Fruit fly (Drosophila melanogaster) whole organism, embryonic: ENCODE measurements around the gene CG6403.

Experiments
- Abd-B ChIP-seq: fragments of 200-800 bp; sonication (Bioruptor generic); optimal IDR thresholded peaks from 2 replicates; lab custom pipeline; 2018; ENCODE audit warnings: missing biosample characterization, mild to moderate bottlenecking, missing genetic modification characterization, moderate library complexity
- Awh ChIP-seq: fragments of 200-800 bp; sonication (Bioruptor generic); IDR thresholded peaks from 2 replicates; pipeline ENCODE4, ENCODE4 v1.3.6; 2022; ENCODE audit warnings: missing biosample characterization, missing genetic modification characterization
- Blimp-1 ChIP-seq: fragments of 200-800 bp; sonication (Bioruptor generic); optimal IDR thresholded peaks from 3 replicates; lab custom pipeline; 2018; ENCODE audit warnings: missing biosample characterization, missing genetic modification characterization, mild to moderate bottlenecking, moderate library complexity, missing genetic modification reagents
- CG10209 ChIP-seq: fragments of 200-800 bp; sonication (Bioruptor generic); optimal IDR thresholded peaks from 3 replicates; lab custom pipeline; 2017; ENCODE audit warnings: missing biosample characterization, mild to moderate bottlenecking, missing genetic modification characterization, missing genetic modification reagents
- CG10979 ChIP-seq: fragments of 200-800 bp; sonication (Bioruptor generic); optimal IDR thresholded peaks from 2 replicates; lab custom pipeline; 2018; ENCODE audit warnings: missing biosample characterization, mild to moderate bottlenecking, missing genetic modification characterization, moderate library complexity
- CG11560 ChIP-seq: fragments of 200-800 bp; sonication (Bioruptor generic); IDR thresholded peaks from 3 replicates; pipeline ENCODE4 v1.3.6; 2022; ENCODE audit warnings: missing biosample characterization, missing genetic modification characterization
- CG12391 ChIP-seq: fragments of 200-800 bp; sonication (Bioruptor generic); optimal IDR thresholded peaks from 3 replicates; lab custom pipeline; 2018; ENCODE audit warnings: missing biosample characterization, mild to moderate bottlenecking, missing genetic modification characterization, moderate library complexity
- CG15601 ChIP-seq: fragments of 200-800 bp; sonication (Bioruptor generic); optimal IDR thresholded peaks from 3 replicates; lab custom pipeline; 2019; ENCODE audit warnings: missing biosample characterization, mild to moderate bottlenecking, missing genetic modification characterization, moderate library complexity
- CG1603 ChIP-seq: fragments of 200-800 bp; sonication (Bioruptor generic); optimal IDR thresholded peaks from 2 replicates; lab custom pipeline; 2019; ENCODE audit warnings: missing biosample characterization, mild to moderate bottlenecking, missing genetic modification characterization, moderate library complexity
- CG18476 ChIP-seq: fragments of 200-800 bp; sonication (Bioruptor generic); optimal IDR thresholded peaks from 2 replicates; lab custom pipeline; 2016; ENCODE audit warnings: missing biosample characterization, mild to moderate bottlenecking, missing genetic modification characterization
- CG33557 ChIP-seq: fragments of 200-800 bp; sonication (Bioruptor generic); optimal IDR thresholded peaks from 2 replicates; lab custom pipeline; 2019; ENCODE audit warnings: missing biosample characterization, mild to moderate bottlenecking, missing genetic modification characterization, moderate library complexity
- CG3838 ChIP-seq: fragments of 200-800 bp; sonication (Bioruptor generic); optimal IDR thresholded peaks from 3 replicates; lab custom pipeline; 2016; ENCODE audit warnings: missing biosample characterization, missing genetic modification characterization
- CG4617 ChIP-seq: fragments of 200-800 bp; sonication (Bioruptor generic); optimal IDR thresholded peaks from 3 replicates; lab custom pipeline; 2016; ENCODE audit warnings: missing biosample characterization, missing genetic modification characterization, borderline replicate concordance
- CG4730 ChIP-seq: fragments of 200-800 bp; sonication (Bioruptor generic); IDR thresholded peaks from 2 replicates; pipeline ENCODE4 v1.3.6; 2022; ENCODE audit warnings: missing biosample characterization, missing genetic modification characterization
- CG7745 ChIP-seq: fragments of 200-800 bp; sonication (Bioruptor generic); optimal IDR thresholded peaks from 2 replicates; lab custom pipeline; 2018; ENCODE audit warnings: missing biosample characterization, mild to moderate bottlenecking, missing genetic modification characterization, moderate library complexity
- CG8765 ChIP-seq: fragments of 200-800 bp; sonication (Bioruptor generic); IDR thresholded peaks from 2 replicates; pipeline ENCODE4 v1.3.6; 2022; ENCODE audit warnings: missing biosample characterization, missing genetic modification characterization
- Camta ChIP-seq: fragments of 200-800 bp; sonication (Bioruptor generic); optimal IDR thresholded peaks from 2 replicates; lab custom pipeline; 2016; ENCODE audit warnings: missing biosample characterization, missing genetic modification characterization
- Doc3 ChIP-seq: fragments of 200-800 bp; sonication (Bioruptor generic); IDR thresholded peaks from 3 replicates; pipeline ENCODE4 v1.3.6; 2022; ENCODE audit warnings: missing biosample characterization, missing genetic modification characterization; ENCODE audit not compliant: partially characterized antibody
- HmgD ChIP-seq: fragments of 200-800 bp; sonication (Bioruptor generic); optimal IDR thresholded peaks from 3 replicates; lab custom pipeline; 2016; ENCODE audit warnings: missing biosample characterization, missing genetic modification characterization
- Hr39 ChIP-seq: fragments of >200 bp; optimal IDR thresholded peaks from 2 replicates; lab custom pipeline; 2017
- NC2α ChIP-seq: fragments of 200-800 bp; sonication (Bioruptor generic); optimal IDR thresholded peaks from 2 replicates; lab custom pipeline; 2016; ENCODE audit warnings: missing biosample characterization, missing genetic modification characterization
- Rfx ChIP-seq: fragments of 200-800 bp; sonication (Bioruptor generic); IDR thresholded peaks from 2 replicates; pipeline ENCODE4 v1.3.6; 2022; ENCODE audit warnings: missing biosample characterization, missing genetic modification characterization
- Sin3A ChIP-seq: fragments of >200 bp; optimal IDR thresholded peaks from 2 replicates; lab custom pipeline; 2018
- Spps ChIP-seq: fragments of 200-800 bp; sonication (Bioruptor generic); optimal IDR thresholded peaks from 2 replicates; lab custom pipeline; 2018; ENCODE audit warnings: missing biosample characterization, mild to moderate bottlenecking, missing genetic modification characterization
- Sry-δ ChIP-seq: fragments of 200-800 bp; sonication (Bioruptor generic); optimal IDR thresholded peaks from 2 replicates; lab custom pipeline; 2016; ENCODE audit warnings: missing biosample characterization, missing genetic modification characterization
- ash1 ChIP-seq: fragments of 200-800 bp; sonication (Bioruptor generic); optimal IDR thresholded peaks from 2 replicates; lab custom pipeline; 2018; ENCODE audit warnings: missing biosample characterization, mild to moderate bottlenecking, missing genetic modification characterization
- bbx ChIP-seq: fragments of 200-800 bp; sonication (Bioruptor generic); IDR thresholded peaks from 2 replicates; pipeline ENCODE4 v1.3.6; 2022; ENCODE audit warnings: missing biosample characterization, missing genetic modification characterization; ENCODE audit not compliant: partially characterized antibody
- bcd ChIP-seq: fragments of 200-800 bp; sonication (Bioruptor generic); optimal IDR thresholded peaks from 2 replicates; lab custom pipeline; 2017; ENCODE audit warnings: missing biosample characterization, mild to moderate bottlenecking, missing genetic modification characterization
- crc ChIP-seq: fragments of 200-800 bp; sonication (Bioruptor generic); optimal IDR thresholded peaks from 2 replicates; lab custom pipeline; 2016; ENCODE audit warnings: missing biosample characterization, missing genetic modification characterization
- cwo ChIP-seq: fragments of 200-800 bp; sonication (Bioruptor generic); optimal IDR thresholded peaks from 3 replicates; lab custom pipeline; 2017; ENCODE audit warnings: missing biosample characterization, missing genetic modification characterization, mild to moderate bottlenecking, moderate library complexity, missing genetic modification reagents
- dmrt11E ChIP-seq: fragments of 200-800 bp; sonication (Bioruptor generic); optimal IDR thresholded peaks from 3 replicates; lab custom pipeline; 2018; ENCODE audit warnings: missing biosample characterization, mild to moderate bottlenecking, missing genetic modification characterization, moderate library complexity
- dysf ChIP-seq: fragments of 200-800 bp; sonication (Bioruptor generic); IDR thresholded peaks from 3 replicates; pipeline ENCODE4 v1.3.6; 2022; ENCODE audit warnings: missing biosample characterization, missing genetic modification characterization
- en ChIP-seq: fragments of 200-800 bp; sonication (Bioruptor generic); optimal IDR thresholded peaks from 2 replicates; lab custom pipeline; 2016; ENCODE audit warnings: missing biosample characterization, missing genetic modification characterization
- fd102C ChIP-seq: fragments of 200-800 bp; sonication (Bioruptor generic); optimal IDR thresholded peaks from 2 replicates; lab custom pipeline; 2018; ENCODE audit warnings: missing biosample characterization, mild to moderate bottlenecking, missing genetic modification characterization, moderate library complexity
- fu2 ChIP-seq: fragments of 200-800 bp; sonication (Bioruptor generic); optimal IDR thresholded peaks from 2 replicates; lab custom pipeline; 2016; ENCODE audit warnings: missing biosample characterization, missing genetic modification characterization
- gcm ChIP-seq: fragments of 200-800 bp; sonication (Bioruptor generic); optimal IDR thresholded peaks from 2 replicates; lab custom pipeline; 2019; ENCODE audit warnings: missing biosample characterization, mild to moderate bottlenecking, missing genetic modification characterization, moderate library complexity
- jing ChIP-seq: fragments of 200-800 bp; sonication (Bioruptor generic); optimal IDR thresholded peaks from 2 replicates; lab custom pipeline; 2018; ENCODE audit warnings: missing biosample characterization, mild to moderate bottlenecking, missing genetic modification characterization
- klu ChIP-seq: fragments of 200-800 bp; sonication (Bioruptor generic); IDR thresholded peaks from 2 replicates; pipeline ENCODE4 v1.3.6; 2022; ENCODE audit warnings: missing biosample characterization, missing genetic modification characterization
- lilli ChIP-seq: fragments of 200-800 bp; sonication (Bioruptor generic); optimal IDR thresholded peaks from 3 replicates; lab custom pipeline; 2016; ENCODE audit warnings: missing biosample characterization, missing genetic modification characterization
- mld ChIP-seq: fragments of 200-800 bp; sonication (Bioruptor generic); IDR thresholded peaks from 3 replicates; pipeline ENCODE4 v1.3.6; 2022; ENCODE audit warnings: missing biosample characterization, missing genetic modification characterization; ENCODE audit not compliant: partially characterized antibody
- pho ChIP-seq: fragments of 200-800 bp; sonication (Bioruptor generic); optimal IDR thresholded peaks from 2 replicates; lab custom pipeline; 2016; ENCODE audit warnings: missing biosample characterization, missing genetic modification characterization
- row ChIP-seq: fragments of 200-800 bp; sonication (Bioruptor generic); IDR thresholded peaks from 3 replicates; pipeline ENCODE4 v1.3.6; 2022; ENCODE audit warnings: missing biosample characterization, missing genetic modification characterization
- scrt ChIP-seq: fragments of 200-800 bp; sonication (Bioruptor generic); optimal IDR thresholded peaks from 2 replicates; lab custom pipeline; 2018; ENCODE audit warnings: missing biosample characterization, mild to moderate bottlenecking, missing genetic modification characterization, moderate library complexity
- sens ChIP-seq: fragments of 200-800 bp; sonication (Bioruptor generic); peaks from one replicate; lab custom pipeline; 2016; ENCODE audit warnings: missing biosample characterization, missing genetic modification characterization
- sisA ChIP-seq: fragments of 200-800 bp; sonication (Bioruptor generic); IDR thresholded peaks from 2 replicates; pipeline ENCODE4 v1.3.6; 2022; ENCODE audit warnings: missing biosample characterization, missing genetic modification characterization
- so ChIP-seq: fragments of 200-800 bp; sonication (Bioruptor generic); IDR thresholded peaks from 3 replicates; pipeline ENCODE4 v1.3.6; 2022; ENCODE audit warnings: missing biosample characterization, missing genetic modification characterization
- sob ChIP-seq: fragments of 200-800 bp; sonication (Bioruptor generic); IDR thresholded peaks from 2 replicates; pipeline ENCODE4 v1.3.6; 2022; ENCODE audit warnings: missing biosample characterization, missing genetic modification characterization
- sqz ChIP-seq: fragments of 200-800 bp; sonication (Bioruptor generic); optimal IDR thresholded peaks from 3 replicates; lab custom pipeline; 2018; ENCODE audit warnings: missing biosample characterization, mild to moderate bottlenecking, missing genetic modification characterization
- sr ChIP-seq: fragments of 200-800 bp; sonication (Bioruptor generic); IDR thresholded peaks from 3 replicates; pipeline ENCODE4 v1.3.6; 2022; ENCODE audit warnings: missing biosample characterization, missing genetic modification characterization
- tll ChIP-seq, 2 experiments: fragments of 200-800 bp in 1 of 2; fragments of >200 bp in 1 of 2; sonication (Bioruptor generic) in 1 of 2; optimal IDR thresholded peaks; 2 replicates each; lab custom pipeline; 2017 to 2019; ENCODE audit warnings: missing biosample characterization in 2 of 2, missing genetic modification characterization in 2 of 2, mild to moderate bottlenecking in 1 of 2, moderate library complexity in 1 of 2
- ttk ChIP-seq: fragments of 200-800 bp; sonication (Bioruptor generic); IDR thresholded peaks from 2 replicates; pipeline ENCODE4 v2.1.2; 2022; ENCODE audit warnings: missing biosample characterization, missing genetic modification characterization
- yki ChIP-seq: fragments of >200 bp; optimal IDR thresholded peaks from 3 replicates; lab custom pipeline; 2018

The CG6403 gene

DNA sequence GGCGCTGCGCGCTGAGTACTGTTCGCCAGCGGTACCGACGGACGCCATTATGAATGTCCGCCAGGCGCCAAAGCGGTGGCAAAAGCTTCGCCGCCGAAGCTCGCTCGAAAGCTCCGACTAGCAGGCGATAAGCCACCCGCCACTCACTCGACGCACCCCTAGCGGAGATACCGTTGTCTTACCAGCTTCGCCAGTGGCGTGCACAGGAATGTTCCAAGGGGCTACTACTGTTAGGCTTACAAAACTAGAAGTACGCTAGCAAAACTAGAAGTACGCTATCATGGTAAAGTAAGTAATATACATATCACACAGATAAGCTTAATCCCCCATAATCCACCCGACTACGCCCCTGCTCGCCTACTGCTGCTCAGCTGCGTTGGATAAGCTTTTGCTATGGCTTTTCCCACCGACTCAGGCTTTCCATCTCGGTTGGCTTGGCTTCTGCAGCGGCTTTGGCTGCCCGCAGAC is 22.0 kb downstream of the CG6403 start, which contains the start of gene amon (continued):
- peak; percentile 98 for TF ChIP-seq Awh (GFP tag; lab: Robert Waterston, UW)
- no peak for TF ChIP-seq Doc3
- peak; percentile 98 for TF ChIP-seq scrt (GFP tag; lab: Kevin White, UChicago)
- peak; percentile 97 for TF ChIP-seq HmgD
- TF ChIP-seq CG4617 (GFP tag; lab: Kevin White, UChicago) = peak; percentile 95
- peak; percentile 98 for TF ChIP-seq CG1603 (tag; lab: Kevin White, UChicago)
- peak; percentile 96 for TF ChIP-seq Camta (GFP tag; lab: Kevin White, UChicago)
- peak; percentile 97 for TF ChIP-seq klu (GFP tag; lab: Robert Waterston, UW)
- TF ChIP-seq row (GFP tag; lab: Robert Waterston, UW) = peak; percentile 99
- TF ChIP-seq tll (GFP tag; optimal IDR thresholded peaks at IDR 0.05; lab: Kevin White, UChicago) = no peak
- TF ChIP-seq dmrt11E (tag; lab: Kevin White, UChicago) = no peak
- TF ChIP-seq sens (GFP tag; lab: Kevin White, UChicago) = peak; percentile 99
- TF ChIP-seq pho = peak; percentile 99
- TF ChIP-seq Blimp-1 = peak; percentile 94
- TF ChIP-seq CG15601 = peak; percentile 88
- TF ChIP-seq yki (lab: Kevin White, UChicago) = no peak
- TF ChIP-seq Sry-δ (GFP tag; lab: Kevin White, UChicago) = peak; percentile 78
- peak; percentile 93 for TF ChIP-seq sr (GFP tag; lab: Robert Waterston, UW)
- peak; percentile 99 for TF ChIP-seq dysf (GFP tag; lab: Robert Waterston, UW)
- no peak for TF ChIP-seq CG33557
- TF ChIP-seq sisA = peak; percentile 99
- peak; percentile 65 for TF ChIP-seq Spps (tag; lab: Kevin White, UChicago)
- TF ChIP-seq Hr39 (lab: Kevin White, UChicago) = no peak
- TF ChIP-seq CG7745 (tag; lab: Kevin White, UChicago) = no peak
- peak; percentile 99 for TF ChIP-seq fu2 (GFP tag; lab: Kevin White, UChicago)
- peak; percentile 93 for TF ChIP-seq gcm
- peak; percentile 97 for TF ChIP-seq CG12391 (tag; lab: Kevin White, UChicago)
- TF ChIP-seq NC2α (GFP tag; lab: Kevin White, UChicago) = peak; percentile 94
- peak; percentile 93 for TF ChIP-seq CG3838
- TF ChIP-seq CG10979 = peak; percentile 89
- peak; percentile 94 for TF ChIP-seq CG11560 (tag; lab: Robert Waterston, UW)
- no peak for TF ChIP-seq Sin3A
- no peak for TF ChIP-seq mld (GFP tag; lab: Robert Waterston, UW)
- peak; percentile 99 for TF ChIP-seq sob (GFP tag; lab: Robert Waterston, UW)
- TF ChIP-seq Abd-B = peak; percentile 99
- TF ChIP-seq sqz (GFP tag; lab: Kevin White, UChicago) = no peak
- TF ChIP-seq lilli = peak; percentile 99
- no peak for TF ChIP-seq bbx (GFP tag; lab: Robert Waterston, UW)
- peak; percentile 96 for TF ChIP-seq ash1 (GFP tag; lab: Kevin White, UChicago)
- TF ChIP-seq cwo (GFP tag; lab: Kevin White, UChicago) = peak; percentile 98
- TF ChIP-seq jing (GFP tag; lab: Kevin White, UChicago) = peak; percentile 97
- peak; percentile 16 for TF ChIP-seq fd102C
- TF ChIP-seq CG18476 (GFP tag; lab: Kevin White, UChicago) = peak; percentile 97
- peak; percentile 98 for TF ChIP-seq CG4730 (GFP tag; lab: Robert Waterston, UW)
- peak; percentile 98 for TF ChIP-seq CG10209 (GFP tag; lab: Kevin White, UChicago)
- TF ChIP-seq CG8765 (GFP tag; lab: Robert Waterston, UW) = peak; percentile 93
- TF ChIP-seq crc (GFP tag; lab: Kevin White, UChicago) = peak; percentile 98
- peak; percentile 98 for TF ChIP-seq so
- TF ChIP-seq ttk (GFP tag; lab: Robert Waterston, UW) = peak; percentile 99
- peak; percentile 97 for TF ChIP-seq en (GFP tag; lab: Kevin White, UChicago)
- TF ChIP-seq Rfx (GFP tag; lab: Robert Waterston, UW) = peak; percentile 100
- TF ChIP-seq bcd = peak; percentile 99
